Fruit fly (Drosophila melanogaster): Measurements from ENCODE around the gene Zcchc7.

Gene Zcchc7

dm6 chr3L:16800026-16800425, 45.2 kb upstream of the Zcchc7 start (continued):
- TF ChIP-seq CG18619 (GFP tag; optimal IDR thresholded peaks at IDR 0.05) (no peak), vnd (GFP tag; IDR thresholded peaks at IDR 0.05; ENCODE audit: partially characterized antibody) (no peak), ap (GFP tag; IDR thresholded peaks at IDR 0.05) (no peak), dimm (GFP tag; IDR thresholded peaks at IDR 0.05) (no peak), CG8388 (GFP tag; optimal IDR thresholded peaks at IDR 0.05) (no peak), pb (GFP tag; optimal IDR thresholded peaks at IDR 0.05) (no peak), MTF-1 (GFP tag; optimal IDR thresholded peaks at IDR 0.05; ENCODE audit: borderline replicate concordance) (peak; percentile 39), CG7928 (GFP tag; optimal IDR thresholded peaks at IDR 0.05) (no peak), CG10543 (GFP tag; optimal IDR thresholded peaks at IDR 0.05) (peak; percentile 56), cas (GFP tag; IDR thresholded peaks at IDR 0.05) (no peak), knrl (GFP tag; IDR thresholded peaks at IDR 0.05; ENCODE audit: partially characterized antibody) (no peak), CG1603 (tag; optimal IDR thresholded peaks at IDR 0.05) (no peak), crol (GFP tag; IDR thresholded peaks at IDR 0.05) (peak; percentile 21; the same call in 1 of the 2 replicates), CG16815 (GFP tag; optimal IDR thresholded peaks at IDR 0.05) (no peak), ken (GFP tag; IDR thresholded peaks at IDR 0.05) (0 out of 3 replicates have a peak, but pooled peaks have one; percentile 11), cwo (GFP tag; optimal IDR thresholded peaks at IDR 0.05) (peak; percentile 43), pho (GFP tag; optimal IDR thresholded peaks at IDR 0.05) (no peak), CG11696 (GFP tag; IDR thresholded peaks at IDR 0.05) (no peak), pzg (GFP tag; optimal IDR thresholded peaks at IDR 0.05) (no peak), bsh (GFP tag; optimal IDR thresholded peaks at IDR 0.05) (peak in 1 of 2 experiments; percentile 25), CG17385 (GFP tag; optimal IDR thresholded peaks at IDR 0.05) (peak; percentile 1), CG7786 (GFP tag; optimal IDR thresholded peaks at IDR 0.05) (no peak), gro (GFP tag; optimal IDR thresholded peaks at IDR 0.05) (peak; percentile 33), onecut (GFP tag; IDR thresholded peaks at IDR 0.05) (no peak), Bgb (GFP tag; IDR thresholded peaks at IDR 0.05; ENCODE audit: partially characterized antibody) (peak; percentile 47), CG2199 (GFP tag; IDR thresholded peaks at IDR 0.05) (0 out of 3 replicates have a peak, but pooled peaks have one; percentile 25), exex (tag; optimal IDR thresholded peaks at IDR 0.05) (peak; percentile 12), Meics (GFP tag; optimal IDR thresholded peaks at IDR 0.05) (peak; percentile 7), Gsc (GFP tag; IDR thresholded peaks at IDR 0.05) (no peak), Atf-2 (GFP tag; optimal IDR thresholded peaks at IDR 0.05) (no peak), Bdp1 (GFP tag; optimal IDR thresholded peaks at IDR 0.05) (no peak), ara (GFP tag; IDR thresholded peaks at IDR 0.05) (0 out of 2 replicates have a peak, but pooled peaks have one; percentile 8), dpn (GFP tag; optimal IDR thresholded peaks at IDR 0.05) (no peak), sug (tag; optimal IDR thresholded peaks at IDR 0.05) (peak; percentile 29), luna (GFP tag; optimal IDR thresholded peaks at IDR 0.05) (no peak), CG15514 (GFP tag; optimal IDR thresholded peaks at IDR 0.05) (peak; percentile 30), CG12104 (GFP tag; optimal IDR thresholded peaks at IDR 0.05) (no peak), HLH54F (GFP tag; optimal IDR thresholded peaks at IDR 0.05) (no peak), CG2712 (tag; optimal IDR thresholded peaks at IDR 0.05) (no peak), CG9437 (GFP tag; optimal IDR thresholded peaks at IDR 0.05) (no peak), bbx (GFP tag; IDR thresholded peaks at IDR 0.05; ENCODE audit: partially characterized antibody) (peak; percentile 42; the same call in 1 of the 2 replicates), HmgD (GFP tag; optimal IDR thresholded peaks at IDR 0.05) (no peak), CG4820 (GFP tag; optimal IDR thresholded peaks at IDR 0.05) (no peak), CG8924 (tag; optimal IDR thresholded peaks at IDR 0.05) (no peak), D19A (tag; optimal IDR thresholded peaks at IDR 0.05) (no peak), cg (GFP tag; optimal IDR thresholded peaks at IDR 0.05) (peak; percentile 37), Sox102F (GFP tag; optimal IDR thresholded peaks at IDR 0.05) (no peak), Fer2 (tag; optimal IDR thresholded peaks at IDR 0.05) (no peak), CG10979 (tag; optimal IDR thresholded peaks at IDR 0.05) (no peak), salm (tag; optimal IDR thresholded peaks at IDR 0.05) (no peak), sens (GFP tag) (peak; percentile 49)

Measured in whole organism, embryonic.